Fruit fly (Drosophila melanogaster): ENCODE results near the gene CG17195.

Gene CG17195

dm6 chr3R:25737735-25738371 lies 39.1 kb downstream of the CG17195 start (continued):
- TF ChIP-seq kni (GFP tag; optimal IDR thresholded peaks at IDR 0.05) (peak; percentile 94), fd96Cb (tag; optimal IDR thresholded peaks at IDR 0.05) (peak; percentile 97), Kr (GFP tag; optimal IDR thresholded peaks at IDR 0.05) (no peak), CG12299 (tag; optimal IDR thresholded peaks at IDR 0.05) (peak; percentile 76), CG31388 (GFP tag; optimal IDR thresholded peaks at IDR 0.05) (peak; percentile 84), CG9876 (GFP tag; optimal IDR thresholded peaks at IDR 0.05) (peak; percentile 91), CG16779 (GFP tag; IDR thresholded peaks at IDR 0.05) (peak; percentile 75), Dip3 (GFP tag; optimal IDR thresholded peaks at IDR 0.05) (peak; percentile 87), otp (GFP tag; IDR thresholded peaks at IDR 0.05) (peak; percentile 94), btn (GFP tag; optimal IDR thresholded peaks at IDR 0.05) (peak; percentile 95), amos (GFP tag; IDR thresholded peaks at IDR 0.05; ENCODE audit: partially characterized antibody) (no peak), sd (tag; optimal IDR thresholded peaks at IDR 0.05) (peak; percentile 76), pho (GFP tag; optimal IDR thresholded peaks at IDR 0.05) (peak; percentile 80), CG16813 (GFP tag; IDR thresholded peaks at IDR 0.05; ENCODE audit: partially characterized antibody) (no peak), CG10543 (GFP tag; optimal IDR thresholded peaks at IDR 0.05) (no peak), yki (optimal IDR thresholded peaks at IDR 0.05) (no peak), Dek (tag; optimal IDR thresholded peaks at IDR 0.05) (no peak), CG9797 (GFP tag; optimal IDR thresholded peaks at IDR 0.05) (peak; percentile 34), Ptx1 (GFP tag; IDR thresholded peaks at IDR 0.05) (peak; percentile 91), Oaz (GFP tag; IDR thresholded peaks at IDR 0.05) (0 out of 2 replicates have a peak, but pooled peaks have one; percentile 36), Adf1 (GFP tag; IDR thresholded peaks at IDR 0.05) (0 out of 2 replicates have a peak, but pooled peaks have one; percentile 37), Lim3 (GFP tag; IDR thresholded peaks at IDR 0.05) (peak; percentile 39; the same call in 1 of the 2 replicates), Dref (GFP tag; IDR thresholded peaks at IDR 0.05) (no peak), CG10431 (GFP tag; optimal IDR thresholded peaks at IDR 0.05) (peak; percentile 93), CG2875 (GFP tag; optimal IDR thresholded peaks at IDR 0.05) (peak; percentile 92), lilli (GFP tag; optimal IDR thresholded peaks at IDR 0.05) (peak; percentile 91), CG31441 (GFP tag; IDR thresholded peaks at IDR 0.05) (peak; percentile 96), aop (GFP tag; IDR thresholded peaks at IDR 0.05) (peak; percentile 92), CG6254 (GFP tag; optimal IDR thresholded peaks at IDR 0.05) (peak; percentile 93), dati (GFP tag; IDR thresholded peaks at IDR 0.05) (peak; percentile 87), insv (GFP tag; optimal IDR thresholded peaks at IDR 0.05) (peak; percentile 2 to 12), CG43689 (GFP tag; IDR thresholded peaks at IDR 0.05) (peak; percentile 37; the same call in 1 of the 2 replicates), CG12744 (GFP tag; optimal IDR thresholded peaks at IDR 0.05) (peak; percentile 85), hkb (optimal IDR thresholded peaks at IDR 0.05) (no peak), hkb (GFP tag; IDR thresholded peaks at IDR 0.05) (peak; percentile 92), CG4820 (GFP tag; optimal IDR thresholded peaks at IDR 0.05) (peak; percentile 95), ara (GFP tag; IDR thresholded peaks at IDR 0.05) (peak; percentile 95), Hr51 (GFP tag; optimal IDR thresholded peaks at IDR 0.05) (peak; percentile 76 to 83), ham (GFP tag; IDR thresholded peaks at IDR 0.05) (0 out of 2 replicates have a peak, but pooled peaks have one; percentile 55), en (GFP tag; optimal IDR thresholded peaks at IDR 0.05) (peak; percentile 93), CG15696 (tag; optimal IDR thresholded peaks at IDR 0.05) (peak; percentile 55), org-1 (GFP tag; optimal IDR thresholded peaks at IDR 0.05) (peak; percentile 84), CG15073 (GFP tag; optimal IDR thresholded peaks at IDR 0.05) (peak; percentile 76), CG8290 (GFP tag; optimal IDR thresholded peaks at IDR 0.05) (peak; percentile 95), CG8290 (tag; optimal IDR thresholded peaks at IDR 0.05) (peak; percentile 66 to 80), BtbVII (GFP tag; optimal IDR thresholded peaks at IDR 0.05) (peak; percentile 81), disco-r (GFP tag; optimal IDR thresholded peaks at IDR 0.05) (peak; percentile 87), Abd-B (GFP tag; optimal IDR thresholded peaks at IDR 0.05) (peak; percentile 90), ac (GFP tag; optimal IDR thresholded peaks at IDR 0.05) (no peak), unpg (GFP tag; optimal IDR thresholded peaks at IDR 0.05) (peak; percentile 95), klu (GFP tag; IDR thresholded peaks at IDR 0.05) (peak; percentile 54; the same call in 1 of the 2 replicates)

All from whole organism, embryonic.